Worm (Caenorhabditis elegans): Measurements from ENCODE around the gene C30G12.6.

The C30G12.6 gene

DNA sequence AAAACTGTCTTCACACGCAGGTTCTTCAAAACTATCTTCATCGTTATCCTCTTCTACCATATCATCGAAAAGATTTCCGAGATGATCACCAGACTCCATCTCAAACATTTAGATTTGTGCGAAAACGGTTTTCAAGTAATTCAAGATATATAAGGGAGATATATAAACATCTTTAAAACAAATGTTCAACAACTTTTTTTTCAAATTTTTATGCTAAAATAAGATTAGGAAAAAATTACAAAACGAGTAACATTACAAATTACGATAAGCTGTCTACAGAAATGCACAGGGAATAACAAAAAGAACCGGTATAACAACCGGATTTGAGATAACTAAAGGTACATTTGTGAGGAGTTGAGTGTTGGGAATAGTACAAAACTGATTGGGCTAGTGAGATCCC is at the start of gene C30G12.6:
Gene C30G12.6 (minus strand): TSS at position 101 of the 400 bp plus-strand sequence.
- TF ChIP-seq lin-32 (GFP tag; optimal IDR thresholded peaks at IDR 0.05): no peak
- no peak for TF ChIP-seq ceh-83 (GFP tag; optimal IDR thresholded peaks at IDR 0.05)
- TF ChIP-seq drap-1 (GFP tag; optimal IDR thresholded peaks at IDR 0.05): no peak
- TF ChIP-seq mls-2 (tag; optimal IDR thresholded peaks at IDR 0.05): no peak
- TF ChIP-seq nhr-12 (tag; optimal IDR thresholded peaks at IDR 0.05): no peak
- no peak for TF ChIP-seq blmp-1 (tag; optimal IDR thresholded peaks at IDR 0.05)
- no peak for TF ChIP-seq sem-2 (GFP tag; optimal IDR thresholded peaks at IDR 0.05)
- no peak for TF ChIP-seq ztf-11 (tag; optimal IDR thresholded peaks at IDR 0.05)
- TF ChIP-seq unc-62 (GFP tag; optimal IDR thresholded peaks at IDR 0.05): no peak
- no peak for TF ChIP-seq lsy-2 (tag; optimal IDR thresholded peaks at IDR 0.05)
- TF ChIP-seq nhr-237 (tag; optimal IDR thresholded peaks at IDR 0.05): no peak
- TF ChIP-seq ceh-39 (tag; optimal IDR thresholded peaks at IDR 0.05): no peak
- TF ChIP-seq hlh-1 (tag; optimal IDR thresholded peaks at IDR 0.05): no peak
- no peak for TF ChIP-seq nhr-28 (tag; optimal IDR thresholded peaks at IDR 0.05)
- TF ChIP-seq unc-120 (tag; optimal IDR thresholded peaks at IDR 0.05; ENCODE audit: poor library complexity, severe bottlenecking): no peak
- TF ChIP-seq unc-39 (tag; optimal IDR thresholded peaks at IDR 0.05): no peak
- TF ChIP-seq cnd-1 (tag; optimal IDR thresholded peaks at IDR 0.05): no peak
- no peak for TF ChIP-seq ceh-43 (GFP tag; optimal IDR thresholded peaks at IDR 0.05)

DNA sequence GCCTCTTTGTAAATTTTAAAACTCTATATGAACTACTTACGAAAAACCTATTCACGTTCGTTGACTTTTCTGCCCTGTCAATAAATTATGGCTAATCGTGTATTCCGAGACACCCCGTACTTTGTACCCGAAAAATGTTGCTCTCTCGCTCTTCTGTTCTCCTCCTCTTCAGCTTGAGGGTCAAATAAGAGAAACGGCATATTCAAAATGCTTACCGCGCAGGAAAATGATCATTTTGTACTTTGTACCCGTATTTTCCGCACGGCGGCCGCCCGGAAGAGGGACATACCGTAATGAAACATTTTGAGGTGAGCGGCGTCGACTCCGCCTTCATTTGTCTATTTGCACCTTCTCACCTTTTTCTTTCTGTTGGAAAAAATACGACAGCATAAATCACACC is 47.9 kb upstream of the C30G12.6 start:
- TF ChIP-seq zip-8 (tag; optimal IDR thresholded peaks at IDR 0.05) (no peak), ham-2 (GFP tag; optimal IDR thresholded peaks at IDR 0.05) (peak; percentile 56), pha-4 (tag; optimal IDR thresholded peaks at IDR 0.05) (peak; percentile 70)

DNA sequence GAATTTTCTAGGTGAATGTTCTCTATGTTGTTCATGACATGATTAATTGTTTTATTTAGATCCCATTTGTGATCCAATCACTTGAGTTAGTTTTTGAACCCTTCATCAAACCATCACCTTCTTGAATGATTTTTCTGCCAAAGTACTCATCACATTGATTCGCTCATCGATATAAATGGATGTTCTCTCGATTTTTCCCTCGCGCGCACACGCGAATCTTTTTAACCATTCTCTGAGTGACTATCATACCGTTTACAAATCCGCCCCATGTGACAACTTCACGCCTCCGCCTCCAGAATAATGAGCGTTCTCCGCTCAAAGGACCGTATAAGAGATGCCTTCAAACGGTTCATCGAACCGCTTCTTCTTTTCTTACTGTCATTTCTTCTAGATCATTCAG is 47.1 kb upstream of the C30G12.6 start:
- TF ChIP-seq unc-120 (tag; optimal IDR thresholded peaks at IDR 0.05; ENCODE audit: poor library complexity, severe bottlenecking) (no peak), nhr-12 (tag; optimal IDR thresholded peaks at IDR 0.05) (no peak), mep-1 (tag; optimal IDR thresholded peaks at IDR 0.05) (no peak), unc-39 (tag; optimal IDR thresholded peaks at IDR 0.05) (no peak), sem-2 (GFP tag; optimal IDR thresholded peaks at IDR 0.05) (no peak), nhr-76 (tag; optimal IDR thresholded peaks at IDR 0.05) (no peak), cnd-1 (tag; optimal IDR thresholded peaks at IDR 0.05) (no peak), hlh-1 (tag; optimal IDR thresholded peaks at IDR 0.05) (no peak), sptf-1 (tag; optimal IDR thresholded peaks at IDR 0.05) (no peak), flh-1 (GFP tag; optimal IDR thresholded peaks at IDR 0.05) (no peak), mls-2 (tag; optimal IDR thresholded peaks at IDR 0.05) (no peak), snpc-4 (tag; optimal IDR thresholded peaks at IDR 0.05) (no peak), ztf-11 (tag; optimal IDR thresholded peaks at IDR 0.05) (no peak), elt-1 (tag; optimal IDR thresholded peaks at IDR 0.05; ENCODE audit: borderline replicate concordance, insufficient read depth) (no peak), ceh-43 (GFP tag; optimal IDR thresholded peaks at IDR 0.05) (no peak)

DNA sequence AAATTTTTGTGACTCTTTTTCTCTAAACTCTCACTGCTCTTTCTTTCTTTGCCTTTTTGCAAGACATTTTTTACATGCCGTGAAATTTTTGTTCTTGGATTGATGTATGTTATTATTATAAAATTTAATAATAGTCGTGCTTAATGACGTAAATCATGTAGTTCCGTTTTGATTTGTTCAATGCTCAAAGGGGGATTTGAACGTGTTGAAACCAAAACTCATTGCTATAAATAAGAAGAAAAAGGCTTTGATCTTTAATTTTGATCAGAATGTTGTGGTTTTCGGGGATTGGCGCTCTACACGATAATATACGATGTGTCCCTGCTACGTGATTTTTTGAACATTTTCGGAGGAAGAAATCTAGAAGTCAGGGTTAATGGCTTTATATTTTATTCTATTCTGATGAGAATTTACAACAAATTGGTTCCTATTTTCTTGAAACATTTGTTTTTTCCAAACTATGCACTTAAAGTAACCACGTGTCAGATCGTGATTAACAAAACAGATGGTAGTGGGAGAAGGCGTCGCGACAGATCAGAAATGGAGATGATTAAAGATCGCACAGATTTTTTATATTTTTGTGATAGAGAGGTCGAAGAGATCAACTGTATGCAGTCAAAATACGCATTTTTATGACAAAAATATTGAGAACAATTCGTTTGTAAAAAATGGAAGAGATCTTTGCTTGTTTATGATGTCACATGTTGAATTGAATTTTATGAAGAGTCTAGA is 45.9 kb upstream of the C30G12.6 start:
- TF ChIP-seq nhr-28 (tag; optimal IDR thresholded peaks at IDR 0.05): no peak
- TF ChIP-seq elt-3 (tag; optimal IDR thresholded peaks at IDR 0.05): no peak
- no peak for TF ChIP-seq ztf-11 (tag; optimal IDR thresholded peaks at IDR 0.05)
- TF ChIP-seq sem-2 (GFP tag; optimal IDR thresholded peaks at IDR 0.05): no peak
- no peak for TF ChIP-seq ces-1 (GFP tag; optimal IDR thresholded peaks at IDR 0.05)
- TF ChIP-seq drap-1 (GFP tag; optimal IDR thresholded peaks at IDR 0.05): no peak
- TF ChIP-seq unc-62 (GFP tag; optimal IDR thresholded peaks at IDR 0.05): no peak
- TF ChIP-seq mep-1 (tag; optimal IDR thresholded peaks at IDR 0.05): no peak
- no peak for TF ChIP-seq blmp-1 (tag; optimal IDR thresholded peaks at IDR 0.05)
- no peak for TF ChIP-seq hlh-1 (tag; optimal IDR thresholded peaks at IDR 0.05)
- TF ChIP-seq lsy-2 (tag; optimal IDR thresholded peaks at IDR 0.05): no peak

DNA sequence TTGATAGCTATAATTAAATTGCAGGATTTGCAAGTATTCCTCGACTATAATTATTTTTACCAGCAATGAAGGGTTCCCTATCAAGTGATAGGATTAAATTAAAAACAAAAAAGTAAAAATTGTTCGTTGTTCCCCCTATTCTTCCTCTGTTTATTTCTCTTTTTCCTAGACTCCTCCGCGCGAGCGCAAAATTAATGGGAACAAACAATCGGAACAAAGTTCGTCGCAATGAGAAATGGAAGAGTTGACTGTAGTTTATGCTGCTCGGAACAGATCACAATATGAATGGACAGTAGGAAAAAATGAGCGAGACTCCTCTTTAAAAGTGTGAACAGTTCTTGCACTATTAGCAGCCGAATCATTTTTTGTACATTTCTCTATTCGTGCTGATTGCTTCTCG is 44.9 kb upstream of the C30G12.6 start:
- TF ChIP-seq M03D4.4 (tag; optimal IDR thresholded peaks at IDR 0.05): no peak
- TF ChIP-seq mab-5 (tag; optimal IDR thresholded peaks at IDR 0.05): no peak
- no peak for TF ChIP-seq ceh-39 (tag; optimal IDR thresholded peaks at IDR 0.05)
- no peak for TF ChIP-seq cnd-1 (tag; optimal IDR thresholded peaks at IDR 0.05)
- no peak for TF ChIP-seq tbx-8 (GFP tag; optimal IDR thresholded peaks at IDR 0.05)
- no peak for TF ChIP-seq zip-8 (tag; optimal IDR thresholded peaks at IDR 0.05)
